Worm (Caenorhabditis elegans): ENCODE measurements around the gene srd-9.
A peak's percentile ranks its signal among the peaks of the same experiment; 100 is the strongest.

The srd-9 gene

ce11 chrV:5314104-5314503 is 37.5 kb upstream of the srd-9 start, which contains the start of gene C10G8.2:
TSS of gene C10G8.2 (plus strand) at chrV:5314404.
- no peak for TF ChIP-seq nhr-232 (tag; optimal IDR thresholded peaks at IDR 0.05)
- no peak for TF ChIP-seq pha-4 (tag; optimal IDR thresholded peaks at IDR 0.05)
- no peak for TF ChIP-seq C08G9.2 (tag; optimal IDR thresholded peaks at IDR 0.05)
- TF ChIP-seq pqm-1 (tag; optimal IDR thresholded peaks at IDR 0.05): no peak
- TF ChIP-seq ceh-48 (tag; optimal IDR thresholded peaks at IDR 0.05): no peak
- TF ChIP-seq lim-6 (tag; optimal IDR thresholded peaks at IDR 0.05): no peak
- no peak for TF ChIP-seq syd-9 (tag; optimal IDR thresholded peaks at IDR 0.05)
- TF ChIP-seq unc-3 (GFP tag; conservative IDR thresholded peaks at IDR 0.05): no peak
- TF ChIP-seq unc-3 (tag; optimal IDR thresholded peaks at IDR 0.05): no peak
- no peak for TF ChIP-seq ceh-22 (tag; optimal IDR thresholded peaks at IDR 0.05)
- no peak for TF ChIP-seq ceh-19 (GFP tag; optimal IDR thresholded peaks at IDR 0.05)
- TF ChIP-seq hlh-13 (GFP tag; optimal IDR thresholded peaks at IDR 0.05): no peak
- TF ChIP-seq pax-1 (tag; optimal IDR thresholded peaks at IDR 0.05): no peak
- TF ChIP-seq mec-3 (tag; optimal IDR thresholded peaks at IDR 0.05; ENCODE audit: borderline replicate concordance): no peak
- TF ChIP-seq ahr-1 (tag; optimal IDR thresholded peaks at IDR 0.05): no peak
- no peak for TF ChIP-seq unc-86 (tag; optimal IDR thresholded peaks at IDR 0.05)
- TF ChIP-seq F13H6.1 (tag; optimal IDR thresholded peaks at IDR 0.05): no peak

- TF ChIP-seq pros-1 (tag; optimal IDR thresholded peaks at IDR 0.05): no peak
- TF ChIP-seq unc-55 (GFP tag; optimal IDR thresholded peaks at IDR 0.05): peak; percentile 68
Measured at ce11 chrV:5318349-5318748, 33.2 kb upstream of the srd-9 start.

- TF ChIP-seq hlh-6 (tag; optimal IDR thresholded peaks at IDR 0.05): peak; percentile 24
- TF ChIP-seq fkh-6 (tag; optimal IDR thresholded peaks at IDR 0.05): no peak
Measured at ce11 chrV:5319477-5319876, 32.1 kb upstream of the srd-9 start, which contains the start of gene ceh-34. TSS of gene ceh-34 (minus strand) at chrV:5319577.

ce11 chrV:5322815-5323214 is 28.8 kb upstream of the srd-9 start:
- TF ChIP-seq ceh-19 (GFP tag; optimal IDR thresholded peaks at IDR 0.05): peak; percentile 48
- no peak for TF ChIP-seq ceh-9 (tag; optimal IDR thresholded peaks at IDR 0.05)

- TF ChIP-seq gmeb-2 (tag; optimal IDR thresholded peaks at IDR 0.05) (no peak), elt-2 (tag; optimal IDR thresholded peaks at IDR 0.05) (no peak), fax-1 (tag; optimal IDR thresholded peaks at IDR 0.05) (no peak), ref-2 (tag; optimal IDR thresholded peaks at IDR 0.05) (no peak)
Measured at ce11 chrV:5324566-5324965, 27.0 kb upstream of the srd-9 start, which contains the start of gene ceh-33. TSS of gene ceh-33 (minus strand) at chrV:5324666.

- no peak for TF ChIP-seq T23F11.4 (GFP tag; optimal IDR thresholded peaks at IDR 0.05)
- no peak for TF ChIP-seq fkh-6 (tag; optimal IDR thresholded peaks at IDR 0.05)
- no peak for TF ChIP-seq pax-1 (tag; optimal IDR thresholded peaks at IDR 0.05)
- no peak for TF ChIP-seq pha-4 (tag; optimal IDR thresholded peaks at IDR 0.05)
- no peak for TF ChIP-seq rnt-1 (tag; optimal IDR thresholded peaks at IDR 0.05)
- no peak for TF ChIP-seq dmd-4 (tag; optimal IDR thresholded peaks at IDR 0.05; ENCODE audit: borderline replicate concordance)
- no peak for TF ChIP-seq hlh-6 (tag; optimal IDR thresholded peaks at IDR 0.05)
- TF ChIP-seq eyg-1 (tag; optimal IDR thresholded peaks at IDR 0.05): no peak
- no peak for TF ChIP-seq pros-1 (tag; optimal IDR thresholded peaks at IDR 0.05)
Measured at ce11 chrV:5328314-5328713, 23.3 kb upstream of the srd-9 start, which contains the start of gene C10G8.8. TSS of gene C10G8.8 (minus strand) at chrV:5328414.

- peak; percentile 24 for TF ChIP-seq sox-4 (tag; optimal IDR thresholded peaks at IDR 0.05)
- TF ChIP-seq dve-1 (tag; optimal IDR thresholded peaks at IDR 0.05): peak; percentile 5
- TF ChIP-seq ceh-14 (tag; optimal IDR thresholded peaks at IDR 0.05): no peak
- TF ChIP-seq ceh-18 (tag; optimal IDR thresholded peaks at IDR 0.05): peak; percentile 22
- TF ChIP-seq ceh-31 (tag; optimal IDR thresholded peaks at IDR 0.05): peak; percentile 1
- peak; percentile 20 for TF ChIP-seq rnt-1 (tag; optimal IDR thresholded peaks at IDR 0.05)
- TF ChIP-seq ceh-19 (GFP tag; optimal IDR thresholded peaks at IDR 0.05): peak; percentile 7
- TF ChIP-seq Y22D7AL.16 (tag; optimal IDR thresholded peaks at IDR 0.05): no peak
- TF ChIP-seq lim-6 (tag; optimal IDR thresholded peaks at IDR 0.05): no peak
Measured at ce11 chrV:5329677-5330266, 21.8 kb upstream of the srd-9 start.
